Worm (Caenorhabditis elegans) whole organism, L2 larva: Measurements from ENCODE around the gene K09H11.9.

Experiments used
- aly-2 ChIP-seq: fragments of 150-350 bp; optimal IDR thresholded peaks from 2 replicates; lab custom pipeline; 2014; ENCODE audit warnings: missing biosample characterization, missing genetic modification characterization
- ceh-82 ChIP-seq: fragments of 150-350 bp; optimal IDR thresholded peaks from 2 replicates; lab custom pipeline; 2014; ENCODE audit warnings: missing biosample characterization, missing genetic modification characterization
- egl-27 ChIP-seq: sonication (generic microtip); optimal IDR thresholded peaks from 3 replicates; lab custom pipeline; 2017; ENCODE audit warnings: missing biosample characterization, missing genetic modification reagents, missing genetic modification characterization
- elt-3 ChIP-seq: sonication (generic microtip); optimal IDR thresholded peaks from 2 replicates; lab custom pipeline; 2017; ENCODE audit warnings: missing biosample characterization, missing genetic modification characterization
- lsy-2 ChIP-seq, 2 experiments: fragments of 150-350 bp in 1 of 2; sonication (generic microtip) in 1 of 2; optimal IDR thresholded peaks; 2 replicates each; lab custom pipeline; 2014 to 2017; ENCODE audit warnings: missing biosample characterization in 2 of 2, missing genetic modification characterization in 2 of 2
- nhr-10 ChIP-seq: sonication (generic microtip); optimal IDR thresholded peaks from 2 replicates; lab custom pipeline; 2017; ENCODE audit warnings: missing biosample characterization, missing genetic modification characterization
- nhr-11 ChIP-seq: fragments of 150-350 bp; optimal IDR thresholded peaks from 2 replicates; lab custom pipeline; 2014; ENCODE audit warnings: missing biosample characterization, missing genetic modification characterization
- peb-1 ChIP-seq: fragments of 150-350 bp; optimal IDR thresholded peaks from 2 replicates; lab custom pipeline; 2014; ENCODE audit warnings: missing biosample characterization, missing genetic modification characterization
- skn-1 ChIP-seq: sonication (generic microtip); optimal IDR thresholded peaks from 2 replicates; lab custom pipeline; 2017; ENCODE audit warnings: missing biosample characterization, missing genetic modification characterization
- unc-39 ChIP-seq: fragments of 150-350 bp; optimal IDR thresholded peaks from 2 replicates; lab custom pipeline; 2014; ENCODE audit warnings: missing biosample characterization, missing genetic modification characterization
- ztf-1 ChIP-seq: fragments of 200-800 bp; sonication (Bioruptor generic); conservative IDR thresholded peaks from 2 replicates; pipeline ENCODE4 v1.3.6; 2022; ENCODE audit warnings: missing genetic modification characterization, missing compliant biosample characterization
- ztf-11 ChIP-seq: sonication (generic microtip); optimal IDR thresholded peaks from 2 replicates; lab custom pipeline; 2017; ENCODE audit warnings: missing biosample characterization, missing genetic modification characterization

DNA sequence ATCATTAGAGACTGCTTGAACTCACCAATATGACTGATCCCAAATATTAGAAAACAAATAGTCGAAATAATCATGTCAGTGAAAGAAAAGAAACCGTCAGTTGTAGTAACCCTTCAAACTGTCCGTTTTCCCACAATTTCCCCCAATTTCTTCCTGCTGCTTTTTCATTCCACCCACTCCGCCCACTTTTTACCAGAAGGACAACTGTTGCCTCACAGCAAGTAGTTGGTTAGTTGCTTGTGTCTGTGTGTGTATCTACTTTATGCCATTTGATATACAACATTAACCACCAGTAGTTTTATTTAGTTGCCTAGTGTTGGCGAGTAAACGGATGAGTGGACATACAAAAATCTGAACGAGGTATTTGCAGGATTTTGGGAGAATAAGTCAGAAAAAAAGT lies at the start of gene K09H11.9:
- TF ChIP-seq elt-3 (tag; lab: Kevin White, UChicago) (no peak), skn-1 (no peak), ceh-82 (tag; lab: Kevin White, UChicago) (no peak), nhr-10 (tag; lab: Kevin White, UChicago) (no peak), nhr-11 (tag; lab: Kevin White, UChicago) (no peak), egl-27 (tag; lab: Kevin White, UChicago) (no peak), aly-2 (tag; lab: Kevin White, UChicago) (no peak), ztf-1 (GFP tag; lab: Robert Waterston, UW) (no peak), unc-39 (tag; lab: Kevin White, UChicago) (no peak), lsy-2 (tag; optimal IDR thresholded peaks at IDR 0.05; lab: Kevin White, UChicago) (no peak), ztf-11 (no peak), peb-1 (tag; lab: Kevin White, UChicago) (no peak)
